Fruit fly (Drosophila melanogaster) whole organism, embryonic: ENCODE data around the gene CG34293.

Experiments
- Atf3 ChIP-seq: fragments of 200-800 bp; sonication (Bioruptor generic); optimal IDR thresholded peaks from 3 replicates; lab custom pipeline; 2016; ENCODE audit warnings: missing biosample characterization, missing genetic modification characterization
- Bteb2 ChIP-seq: fragments of 200-800 bp; sonication (Bioruptor generic); optimal IDR thresholded peaks from 2 replicates; lab custom pipeline; 2016; ENCODE audit warnings: missing biosample characterization, missing genetic modification characterization
- CG11093 ChIP-seq: fragments of 200-800 bp; sonication (Bioruptor generic); IDR thresholded peaks from 3 replicates; pipeline ENCODE4 v1.3.6; 2022; ENCODE audit warnings: missing biosample characterization, missing genetic modification characterization
- CG12769 ChIP-seq: fragments of 200-800 bp; sonication (Bioruptor generic); optimal IDR thresholded peaks from 2 replicates; lab custom pipeline; 2019; ENCODE audit warnings: missing biosample characterization, mild to moderate bottlenecking, missing genetic modification characterization, moderate library complexity
- CG13775 ChIP-seq: fragments of 200-800 bp; sonication (Bioruptor generic); optimal IDR thresholded peaks from 3 replicates; lab custom pipeline; 2017; ENCODE audit warnings: missing biosample characterization, mild to moderate bottlenecking, missing genetic modification characterization
- CG16813 ChIP-seq: fragments of 200-800 bp; sonication (Bioruptor generic); IDR thresholded peaks from 3 replicates; pipeline ENCODE4 v1.3.6; 2022; ENCODE audit warnings: missing biosample characterization, missing genetic modification characterization; ENCODE audit not compliant: partially characterized antibody
- CG17361 ChIP-seq: fragments of 200-800 bp; sonication (Bioruptor generic); IDR thresholded peaks from 3 replicates; pipeline ENCODE4 v1.3.6; 2022; ENCODE audit warnings: missing biosample characterization, missing genetic modification characterization
- CG18011 ChIP-seq: fragments of 200-800 bp; sonication (Bioruptor generic); optimal IDR thresholded peaks from 2 replicates; lab custom pipeline; 2017; ENCODE audit warnings: missing biosample characterization, missing genetic modification characterization, mild to moderate bottlenecking, moderate library complexity, missing genotype
- CG2199 ChIP-seq: fragments of 200-800 bp; sonication (Bioruptor generic); IDR thresholded peaks from 3 replicates; pipeline ENCODE4 v1.3.6; 2022; ENCODE audit warnings: missing biosample characterization, missing genetic modification characterization
- CG31441 ChIP-seq: fragments of 200-800 bp; sonication (Bioruptor generic); IDR thresholded peaks from 2 replicates; pipeline ENCODE4 v1.3.6; 2022; ENCODE audit warnings: missing biosample characterization, missing genetic modification characterization
- CG4328 ChIP-seq: fragments of 200-800 bp; sonication (Bioruptor generic); optimal IDR thresholded peaks from 3 replicates; lab custom pipeline; 2017; ENCODE audit warnings: missing biosample characterization, missing genetic modification reagents, missing genetic modification characterization
- CG4424 ChIP-seq: fragments of 200-800 bp; sonication (Bioruptor generic); optimal IDR thresholded peaks from 3 replicates; lab custom pipeline; 2016; ENCODE audit warnings: missing biosample characterization, missing genetic modification characterization
- CG4820 ChIP-seq: fragments of 200-800 bp; sonication (Bioruptor generic); optimal IDR thresholded peaks from 3 replicates; lab custom pipeline; 2016; ENCODE audit warnings: missing biosample characterization, missing genetic modification characterization
- CG6854 ChIP-seq: fragments of 200-800 bp; sonication (Bioruptor generic); optimal IDR thresholded peaks from 3 replicates; lab custom pipeline; 2017; ENCODE audit warnings: missing biosample characterization, mild to moderate bottlenecking, missing genetic modification characterization
- CG7963 ChIP-seq: fragments of 200-800 bp; sonication (Bioruptor generic); IDR thresholded peaks from 3 replicates; pipeline ENCODE4 v1.3.6; 2022; ENCODE audit warnings: missing biosample characterization, missing genetic modification characterization; ENCODE audit not compliant: partially characterized antibody
- CG8765 ChIP-seq: fragments of 200-800 bp; sonication (Bioruptor generic); IDR thresholded peaks from 2 replicates; pipeline ENCODE4 v1.3.6; 2022; ENCODE audit warnings: missing biosample characterization, missing genetic modification characterization
- CG8944 ChIP-seq: fragments of 200-800 bp; sonication (Bioruptor generic); optimal IDR thresholded peaks from 3 replicates; lab custom pipeline; 2016; ENCODE audit warnings: missing biosample characterization, missing genetic modification characterization
- CG9727 ChIP-seq: fragments of 200-800 bp; sonication (Bioruptor generic); optimal IDR thresholded peaks from 3 replicates; lab custom pipeline; 2017; ENCODE audit warnings: missing biosample characterization, mild to moderate bottlenecking, missing genetic modification characterization
- CrebB ChIP-seq: fragments of 200-800 bp; sonication (Bioruptor generic); optimal IDR thresholded peaks from 3 replicates; lab custom pipeline; 2018; ENCODE audit warnings: missing biosample characterization, mild to moderate bottlenecking, missing genetic modification characterization
- Dad ChIP-seq: fragments of 200-800 bp; sonication (Bioruptor generic); optimal IDR thresholded peaks from 3 replicates; lab custom pipeline; 2016; ENCODE audit warnings: missing biosample characterization, missing genetic modification characterization
- Dfd ChIP-seq, 2 experiments: fragments of >200 bp; optimal IDR thresholded peaks; 2 replicates each; lab custom pipeline; 2017; ENCODE audit warnings: missing biosample characterization in 2 of 2, missing genetic modification characterization in 2 of 2
- Dip2 ChIP-seq: fragments of 200-800 bp; sonication (Bioruptor generic); IDR thresholded peaks from 2 replicates; pipeline ENCODE4 v1.3.6; 2022; ENCODE audit warnings: missing biosample characterization, missing genetic modification characterization
- Doc3 ChIP-seq: fragments of 200-800 bp; sonication (Bioruptor generic); IDR thresholded peaks from 3 replicates; pipeline ENCODE4 v1.3.6; 2022; ENCODE audit warnings: missing biosample characterization, missing genetic modification characterization; ENCODE audit not compliant: partially characterized antibody
- Gsc ChIP-seq: fragments of 200-800 bp; sonication (Bioruptor generic); IDR thresholded peaks from 2 replicates; pipeline ENCODE4 v1.3.6; 2022; ENCODE audit warnings: missing biosample characterization, missing genetic modification characterization
- NC2β ChIP-seq: fragments of 200-800 bp; sonication (Bioruptor generic); optimal IDR thresholded peaks from 2 replicates; lab custom pipeline; 2016; ENCODE audit warnings: missing biosample characterization, missing genetic modification characterization
- NFAT ChIP-seq: fragments of 200-800 bp; sonication (Bioruptor generic); IDR thresholded peaks from 2 replicates; pipeline ENCODE4 v1.3.6; 2022; ENCODE audit warnings: missing biosample characterization, missing genetic modification characterization
- Neu2 ChIP-seq: fragments of 200-800 bp; sonication (Bioruptor generic); optimal IDR thresholded peaks from 3 replicates; lab custom pipeline; 2016; ENCODE audit warnings: missing biosample characterization, missing genetic modification characterization, borderline replicate concordance
- Ravus ChIP-seq: fragments of 200-800 bp; sonication (Bioruptor generic); IDR thresholded peaks from 2 replicates; pipeline ENCODE4 v1.3.6; 2022; ENCODE audit warnings: missing biosample characterization, missing genetic modification characterization
- Rfx ChIP-seq: fragments of 200-800 bp; sonication (Bioruptor generic); IDR thresholded peaks from 2 replicates; pipeline ENCODE4 v1.3.6; 2022; ENCODE audit warnings: missing biosample characterization, missing genetic modification characterization
- Rx ChIP-seq: fragments of 200-800 bp; sonication (Bioruptor generic); IDR thresholded peaks from 2 replicates; pipeline ENCODE4 v1.3.6; 2022; ENCODE audit warnings: missing biosample characterization, missing genetic modification characterization
- Side ChIP-seq: fragments of 200-800 bp; sonication (Bioruptor generic); optimal IDR thresholded peaks from 2 replicates; lab custom pipeline; 2016; ENCODE audit warnings: missing biosample characterization, missing genetic modification characterization
- Sry-β ChIP-seq: fragments of 200-800 bp; sonication (Bioruptor generic); optimal IDR thresholded peaks from 2 replicates; lab custom pipeline; 2018; ENCODE audit warnings: missing biosample characterization, mild to moderate bottlenecking, missing genetic modification characterization, moderate library complexity
- TFAM ChIP-seq: fragments of 200-800 bp; sonication (Bioruptor generic); optimal IDR thresholded peaks from 2 replicates; lab custom pipeline; 2017; ENCODE audit warnings: missing biosample characterization, missing genetic modification characterization, inconsistent platforms
- Tbp ChIP-seq: fragments of >200 bp; optimal IDR thresholded peaks from 2 replicates; lab custom pipeline; 2018; ENCODE audit warnings: missing biosample characterization, missing genetic modification characterization
- bab2 ChIP-seq: fragments of 200-800 bp; sonication (Bioruptor generic); optimal IDR thresholded peaks from 2 replicates; lab custom pipeline; 2016; ENCODE audit warnings: missing biosample characterization, missing genetic modification characterization
- bsh ChIP-seq, 2 experiments: fragments of 200-800 bp; sonication (Bioruptor generic); optimal IDR thresholded peaks; 2 replicates each; lab custom pipeline; 2017 to 2018; ENCODE audit warnings: mild to moderate bottlenecking in 2 of 2, missing biosample characterization in 2 of 2, missing genetic modification characterization in 2 of 2, moderate library complexity in 1 of 2
- btn ChIP-seq: fragments of 200-800 bp; sonication (Bioruptor generic); optimal IDR thresholded peaks from 2 replicates; lab custom pipeline; 2016; ENCODE audit warnings: missing biosample characterization, missing genetic modification characterization
- crc ChIP-seq: fragments of 200-800 bp; sonication (Bioruptor generic); optimal IDR thresholded peaks from 2 replicates; lab custom pipeline; 2016; ENCODE audit warnings: missing biosample characterization, missing genetic modification characterization
- croc ChIP-seq: fragments of 200-800 bp; sonication (Bioruptor generic); conservative IDR thresholded peaks from 3 replicates; pipeline ENCODE4 v1.3.6; 2022; ENCODE audit warnings: missing biosample characterization, missing genetic modification characterization
- da ChIP-seq: fragments of 200-800 bp; sonication (Bioruptor generic); optimal IDR thresholded peaks from 2 replicates; lab custom pipeline; 2016; ENCODE audit warnings: missing biosample characterization, missing genetic modification characterization
- emc ChIP-seq: fragments of 200-800 bp; sonication (Bioruptor generic); optimal IDR thresholded peaks from 2 replicates; lab custom pipeline; 2016; ENCODE audit warnings: missing biosample characterization, missing genetic modification characterization
- fd102C ChIP-seq: fragments of 200-800 bp; sonication (Bioruptor generic); optimal IDR thresholded peaks from 2 replicates; lab custom pipeline; 2018; ENCODE audit warnings: missing biosample characterization, mild to moderate bottlenecking, missing genetic modification characterization, moderate library complexity
- gce ChIP-seq: fragments of 200-800 bp; sonication (Bioruptor generic); IDR thresholded peaks from 3 replicates; pipeline ENCODE4 v1.3.6; 2022; ENCODE audit warnings: missing biosample characterization, missing genetic modification characterization
- gsb ChIP-seq: fragments of 200-800 bp; sonication (Bioruptor generic); IDR thresholded peaks from 2 replicates; pipeline ENCODE4 v1.3.6; 2022; ENCODE audit warnings: missing biosample characterization, missing genetic modification characterization
- hb ChIP-seq: fragments of 200-800 bp; sonication (Bioruptor generic); IDR thresholded peaks from 3 replicates; pipeline ENCODE4 v1.3.6; 2022; ENCODE audit warnings: missing biosample characterization, missing genetic modification characterization; ENCODE audit not compliant: partially characterized antibody
- kah ChIP-seq: fragments of 200-800 bp; sonication (Bioruptor generic); optimal IDR thresholded peaks from 2 replicates; lab custom pipeline; 2018; ENCODE audit warnings: missing biosample characterization, mild to moderate bottlenecking, missing genetic modification characterization
- odd ChIP-seq: fragments of 200-800 bp; sonication (Bioruptor generic); optimal IDR thresholded peaks from 2 replicates; lab custom pipeline; 2017; ENCODE audit warnings: missing biosample characterization, mild to moderate bottlenecking, missing genetic modification characterization
- pros ChIP-seq: fragments of 200-800 bp; sonication (Bioruptor generic); optimal IDR thresholded peaks from 3 replicates; lab custom pipeline; 2019; ENCODE audit warnings: missing biosample characterization, mild to moderate bottlenecking, missing genetic modification characterization, moderate library complexity
- psq ChIP-seq: fragments of 200-800 bp; sonication (Bioruptor generic); optimal IDR thresholded peaks from 2 replicates; lab custom pipeline; 2017; ENCODE audit warnings: missing biosample characterization, missing genetic modification characterization
- seq ChIP-seq: fragments of 200-800 bp; sonication (Bioruptor generic); IDR thresholded peaks from 2 replicates; pipeline ENCODE4 v1.3.6; 2022; ENCODE audit warnings: missing biosample characterization, missing genetic modification characterization
- tna ChIP-seq: fragments of 200-800 bp; sonication (Bioruptor generic); IDR thresholded peaks from 2 replicates; pipeline ENCODE4 v1.3.6; 2022; ENCODE audit warnings: missing biosample characterization, missing genetic modification characterization; ENCODE audit not compliant: partially characterized antibody
- wek ChIP-seq: fragments of 200-800 bp; sonication (Bioruptor generic); optimal IDR thresholded peaks from 3 replicates; lab custom pipeline; 2018; ENCODE audit warnings: missing biosample characterization, mild to moderate bottlenecking, missing genetic modification characterization, moderate library complexity

The CG34293 gene

DNA sequence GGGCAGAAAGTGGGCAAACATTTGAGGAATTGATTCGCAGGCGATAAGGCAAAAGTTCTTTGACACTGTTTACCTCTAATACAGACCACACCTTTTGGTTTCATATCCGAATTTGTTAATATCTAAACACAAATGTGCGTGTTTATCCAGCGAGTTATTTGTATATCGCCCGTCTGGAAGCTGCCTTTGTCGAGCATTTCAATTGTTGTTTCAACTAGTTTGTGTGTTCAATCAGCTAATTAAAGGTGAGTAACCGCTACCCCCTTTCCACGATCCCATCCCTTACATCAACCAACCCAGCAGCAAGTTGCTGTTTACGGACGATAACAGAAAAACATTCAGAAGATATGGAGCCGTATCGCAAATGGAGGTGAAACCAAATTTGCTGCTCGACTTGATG, 34.0 kb downstream of the CG34293 start (continued):
- TF ChIP-seq Gsc (GFP tag; lab: Robert Waterston, UW) (no peak), croc (GFP tag; lab: Robert Waterston, UW) (no peak), CG7963 (GFP tag; lab: Robert Waterston, UW) (no peak), NFAT (GFP tag; lab: Robert Waterston, UW) (peak; percentile 24; the same call in 1 of the 2 replicates), TFAM (GFP tag; lab: Kevin White, UChicago) (no peak), bsh (GFP tag; optimal IDR thresholded peaks at IDR 0.05; lab: Kevin White, UChicago) (no peak), CG11093 (GFP tag; lab: Robert Waterston, UW) (no peak), CG12769 (peak; percentile 89), CG8944 (no peak), psq (no peak), CG9727 (peak; percentile 30), CG4328 (peak; percentile 40), CG31441 (GFP tag; lab: Robert Waterston, UW) (no peak), CG13775 (GFP tag; lab: Kevin White, UChicago) (no peak), emc (GFP tag; lab: Kevin White, UChicago) (peak; percentile 34), Side (GFP tag; lab: Kevin White, UChicago) (peak; percentile 64), crc (GFP tag; lab: Kevin White, UChicago) (peak; percentile 38), CG4820 (GFP tag; lab: Kevin White, UChicago) (no peak), Tbp (GFP tag; lab: Kevin White, UChicago) (no peak), CG8765 (GFP tag; lab: Robert Waterston, UW) (no peak), Dad (GFP tag; lab: Kevin White, UChicago) (no peak), seq (GFP tag; lab: Robert Waterston, UW) (peak; percentile 73; the same call in 1 of the 2 replicates), Sry-β (no peak), CG18011 (GFP tag; lab: Kevin White, UChicago) (peak; percentile 24), CG17361 (GFP tag; lab: Robert Waterston, UW) (no peak), Atf3 (GFP tag; lab: Kevin White, UChicago) (no peak), fd102C (GFP tag; lab: Kevin White, UChicago) (no peak), odd (GFP tag; lab: Kevin White, UChicago) (peak; percentile 36), Doc3 (GFP tag; lab: Robert Waterston, UW) (no peak), Bteb2 (GFP tag; lab: Kevin White, UChicago) (peak; percentile 14), Dip2 (no peak), Rfx (peak; percentile 77), tna (GFP tag; lab: Robert Waterston, UW) (no peak), CG6854 (GFP tag; lab: Kevin White, UChicago) (peak; percentile 27), bab2 (GFP tag; lab: Kevin White, UChicago) (peak; percentile 28), kah (GFP tag; lab: Kevin White, UChicago) (no peak), CrebB (peak; percentile 57), Neu2 (GFP tag; lab: Kevin White, UChicago) (no peak), Ravus (GFP tag; lab: Robert Waterston, UW) (no peak), Dfd (GFP tag; optimal IDR thresholded peaks at IDR 0.05; lab: Kevin White, UChicago) (no peak), pros (no peak), btn (GFP tag; lab: Kevin White, UChicago) (no peak), CG16813 (GFP tag; lab: Robert Waterston, UW) (no peak), da (GFP tag; lab: Kevin White, UChicago) (peak; percentile 20), CG2199 (GFP tag; lab: Robert Waterston, UW) (no peak), gce (GFP tag; lab: Robert Waterston, UW) (0 out of 3 replicates have a peak, but pooled peaks have one; percentile 5), CG4424 (no peak), gsb (GFP tag; lab: Robert Waterston, UW) (no peak), hb (GFP tag; lab: Robert Waterston, UW) (no peak), Rx (GFP tag; lab: Robert Waterston, UW) (no peak), wek (peak; percentile 58), NC2β (GFP tag; lab: Kevin White, UChicago) (no peak)
